Fruit fly (Drosophila melanogaster): Measurements from ENCODE around the gene Cyp311a1.

Cyp311a1 gene

DNA sequence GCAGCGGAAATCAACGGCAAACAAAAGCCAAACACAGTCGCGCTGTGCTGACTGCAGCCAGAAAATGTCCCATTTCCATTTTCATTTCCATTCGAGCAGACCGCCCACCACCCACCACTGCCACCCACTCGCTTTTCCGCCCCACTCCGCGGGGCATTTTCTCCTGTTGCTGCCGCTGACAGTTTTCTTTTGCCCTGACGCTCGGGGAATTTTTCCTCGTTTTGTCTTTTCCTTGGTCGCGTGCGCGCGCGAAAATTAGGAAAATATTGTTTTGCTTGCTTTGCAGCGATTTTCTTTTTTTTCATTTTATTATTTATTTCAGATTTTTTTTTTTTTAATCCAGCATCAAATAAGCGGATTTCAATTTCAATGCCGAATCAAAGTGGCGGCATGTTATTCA lies 19.0 kb upstream of the Cyp311a1 start:
- TF ChIP-seq Pif1B (GFP tag; optimal IDR thresholded peaks at IDR 0.05) (no peak), CG4496 (GFP tag; IDR thresholded peaks at IDR 0.05) (no peak), D1 (tag; optimal IDR thresholded peaks at IDR 0.05) (no peak), Snoo (tag; optimal IDR thresholded peaks at IDR 0.05) (no peak), fd96Ca (GFP tag; IDR thresholded peaks at IDR 0.05) (no peak), gl (tag; optimal IDR thresholded peaks at IDR 0.05) (no peak)

DNA sequence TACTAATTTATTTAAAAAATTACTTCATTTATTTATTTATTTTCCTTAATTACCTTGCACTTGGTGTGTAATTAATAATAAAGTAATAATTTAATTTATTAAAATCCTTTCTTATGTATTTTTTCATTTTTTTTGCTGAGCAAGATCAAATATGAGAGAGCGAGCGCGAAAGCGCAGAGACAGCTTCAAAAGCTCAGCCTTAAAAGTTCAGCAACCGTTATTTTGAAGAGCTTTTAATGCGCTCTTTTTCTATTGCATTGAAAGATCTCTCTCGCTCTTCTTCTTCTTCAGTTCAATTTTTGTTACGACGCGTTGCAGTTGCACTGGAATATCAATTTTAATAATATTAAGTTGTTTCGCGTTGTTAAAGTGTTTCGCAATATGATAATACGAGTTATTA lies 12.1 kb upstream of the Cyp311a1 start, which contains the start of gene Ten-a:
Gene Ten-a (plus strand): TSS at position 301 of the 400 bp plus-strand sequence.
- TF ChIP-seq CG32121 (GFP tag; IDR thresholded peaks at IDR 0.05) (no peak), CG8159 (tag; optimal IDR thresholded peaks at IDR 0.05) (no peak), D1 (tag; optimal IDR thresholded peaks at IDR 0.05) (no peak), fd96Ca (GFP tag; IDR thresholded peaks at IDR 0.05) (no peak), CG9948 (tag; optimal IDR thresholded peaks at IDR 0.05) (no peak), Ets98B (GFP tag; IDR thresholded peaks at IDR 0.05) (no peak), CG15710 (tag; optimal IDR thresholded peaks at IDR 0.05) (no peak), CG10348 (GFP tag; IDR thresholded peaks at IDR 0.05) (no peak), CG12605 (GFP tag; IDR thresholded peaks at IDR 0.05) (no peak), CG14655 (GFP tag; optimal IDR thresholded peaks at IDR 0.05) (no peak), CG34367 (tag; optimal IDR thresholded peaks at IDR 0.05) (no peak), EcR (GFP tag; optimal IDR thresholded peaks at IDR 0.05) (no peak), Pif1B (GFP tag; optimal IDR thresholded peaks at IDR 0.05) (no peak), Snoo (tag; optimal IDR thresholded peaks at IDR 0.05) (no peak), CG8301 (tag; optimal IDR thresholded peaks at IDR 0.05) (no peak), Pif1A (GFP tag; optimal IDR thresholded peaks at IDR 0.05) (no peak)

DNA sequence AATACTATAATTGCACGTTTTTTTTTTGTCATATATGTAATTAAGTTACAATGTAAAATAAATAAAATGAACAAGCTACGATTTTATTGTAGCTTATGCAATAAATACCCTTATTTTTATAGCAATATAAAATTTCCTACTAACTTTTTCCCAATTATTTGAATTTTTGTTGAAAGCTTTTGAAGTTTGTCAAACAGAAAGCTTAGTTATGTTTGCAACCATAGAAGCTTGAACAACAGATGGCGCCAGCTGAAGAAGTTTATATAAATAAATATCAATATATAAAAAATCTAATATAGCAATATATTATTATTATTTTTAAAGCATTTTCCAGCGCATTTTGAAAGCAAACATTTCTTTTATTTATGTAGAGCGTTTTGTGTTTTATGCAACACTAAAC lies 3.9 kb upstream of the Cyp311a1 start:
- TF ChIP-seq CG14655 (GFP tag; optimal IDR thresholded peaks at IDR 0.05) = no peak
- TF ChIP-seq CG9948 (tag; optimal IDR thresholded peaks at IDR 0.05) = no peak
- no peak for TF ChIP-seq CG10348 (GFP tag; IDR thresholded peaks at IDR 0.05)
- TF ChIP-seq CG8159 (tag; optimal IDR thresholded peaks at IDR 0.05) = no peak
- TF ChIP-seq CG17806 (tag; optimal IDR thresholded peaks at IDR 0.05) = no peak
- TF ChIP-seq CG8301 (tag; optimal IDR thresholded peaks at IDR 0.05) = no peak
- TF ChIP-seq CG34367 (tag; optimal IDR thresholded peaks at IDR 0.05) = no peak
- no peak for TF ChIP-seq Snoo (tag; optimal IDR thresholded peaks at IDR 0.05)
- no peak for TF ChIP-seq D1 (tag; optimal IDR thresholded peaks at IDR 0.05)
- no peak for TF ChIP-seq Ets98B (GFP tag; IDR thresholded peaks at IDR 0.05)
- TF ChIP-seq CG13204 (GFP tag; optimal IDR thresholded peaks at IDR 0.05) = no peak
- no peak for TF ChIP-seq CG32121 (GFP tag; IDR thresholded peaks at IDR 0.05)
- no peak for TF ChIP-seq Pif1A (GFP tag; optimal IDR thresholded peaks at IDR 0.05)

DNA sequence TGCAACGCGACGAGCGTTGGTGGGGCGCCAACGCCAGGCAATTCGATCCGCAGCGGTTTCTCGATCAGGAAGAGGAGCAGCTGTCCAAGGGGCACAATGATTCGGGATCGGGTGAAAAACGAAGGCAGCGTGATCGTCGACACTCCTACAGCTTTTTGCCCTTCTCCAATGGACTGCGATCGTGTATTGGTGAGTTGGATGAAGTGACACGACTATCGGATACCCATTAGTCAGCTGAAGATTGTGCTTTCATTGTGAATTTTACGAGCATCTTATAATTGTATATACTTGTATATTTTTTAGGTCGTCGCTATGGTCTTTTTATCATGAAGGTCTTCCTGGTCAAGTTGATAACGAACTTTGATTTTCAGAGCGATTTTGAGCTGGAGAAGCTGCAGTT lies 3.4 kb upstream of the Cyp311a1 start:
- TF ChIP-seq Ets98B (GFP tag; IDR thresholded peaks at IDR 0.05) = no peak
- TF ChIP-seq D1 (tag; optimal IDR thresholded peaks at IDR 0.05) = no peak
- no peak for TF ChIP-seq CG8301 (tag; optimal IDR thresholded peaks at IDR 0.05)
- no peak for TF ChIP-seq EcR (GFP tag; optimal IDR thresholded peaks at IDR 0.05)
- TF ChIP-seq CG10348 (GFP tag; IDR thresholded peaks at IDR 0.05) = no peak
- TF ChIP-seq CG14655 (GFP tag; optimal IDR thresholded peaks at IDR 0.05) = no peak
- TF ChIP-seq rn (GFP tag; IDR thresholded peaks at IDR 0.05) = no peak

DNA sequence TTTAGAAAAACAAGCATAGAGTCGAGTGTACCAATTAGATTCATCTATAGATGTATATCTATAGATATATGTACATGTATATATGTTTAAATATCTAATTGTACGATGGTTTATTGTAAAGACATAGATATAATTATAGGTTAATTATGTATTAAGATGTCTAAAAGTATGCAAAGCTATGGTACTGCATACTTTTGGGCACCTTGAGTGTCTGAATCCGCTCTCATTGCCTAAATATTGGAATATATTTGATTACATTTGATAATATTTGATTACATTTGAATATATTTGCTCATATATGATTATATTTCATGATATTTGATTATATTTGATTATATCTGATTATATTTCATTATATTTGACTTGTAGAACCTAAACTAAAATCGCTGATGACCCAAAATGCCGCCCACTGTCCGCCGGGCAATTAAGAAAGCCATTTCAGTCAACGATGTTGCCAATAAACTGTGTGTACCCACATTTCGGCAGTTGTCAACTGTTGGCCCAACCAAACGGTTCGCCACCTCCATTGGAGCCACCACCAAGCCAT lies 944 bp upstream of the Cyp311a1 start, which contains the start of gene Cyp318a1:
Gene Cyp318a1 (plus strand): TSS at position 497 of the 547 bp plus-strand sequence.
- no peak for TF ChIP-seq CG10348 (GFP tag; IDR thresholded peaks at IDR 0.05)
- no peak for TF ChIP-seq CG13204 (GFP tag; optimal IDR thresholded peaks at IDR 0.05)
- no peak for TF ChIP-seq CG12605 (GFP tag; IDR thresholded peaks at IDR 0.05)
- TF ChIP-seq Ets98B (GFP tag; IDR thresholded peaks at IDR 0.05) = no peak
- TF ChIP-seq CG8301 (tag; optimal IDR thresholded peaks at IDR 0.05) = no peak
- TF ChIP-seq Snoo (tag; optimal IDR thresholded peaks at IDR 0.05) = no peak
- TF ChIP-seq CG32121 (GFP tag; IDR thresholded peaks at IDR 0.05) = no peak
- TF ChIP-seq rn (GFP tag; IDR thresholded peaks at IDR 0.05) = no peak
- TF ChIP-seq D1 (tag; optimal IDR thresholded peaks at IDR 0.05) = no peak
- no peak for TF ChIP-seq CG17806 (tag; optimal IDR thresholded peaks at IDR 0.05)
- TF ChIP-seq gl (tag; optimal IDR thresholded peaks at IDR 0.05) = no peak
- no peak for TF ChIP-seq EcR (GFP tag; optimal IDR thresholded peaks at IDR 0.05)
- no peak for TF ChIP-seq CG14655 (GFP tag; optimal IDR thresholded peaks at IDR 0.05)
- no peak for TF ChIP-seq Pif1B (GFP tag; optimal IDR thresholded peaks at IDR 0.05)
- TF ChIP-seq CG15710 (tag; optimal IDR thresholded peaks at IDR 0.05) = no peak
- no peak for TF ChIP-seq fd96Ca (GFP tag; IDR thresholded peaks at IDR 0.05)
- no peak for TF ChIP-seq Pif1A (GFP tag; optimal IDR thresholded peaks at IDR 0.05)
- no peak for TF ChIP-seq CG4496 (GFP tag; IDR thresholded peaks at IDR 0.05)
- TF ChIP-seq CG9948 (tag; optimal IDR thresholded peaks at IDR 0.05) = no peak
- no peak for TF ChIP-seq CG34367 (tag; optimal IDR thresholded peaks at IDR 0.05)

DNA sequence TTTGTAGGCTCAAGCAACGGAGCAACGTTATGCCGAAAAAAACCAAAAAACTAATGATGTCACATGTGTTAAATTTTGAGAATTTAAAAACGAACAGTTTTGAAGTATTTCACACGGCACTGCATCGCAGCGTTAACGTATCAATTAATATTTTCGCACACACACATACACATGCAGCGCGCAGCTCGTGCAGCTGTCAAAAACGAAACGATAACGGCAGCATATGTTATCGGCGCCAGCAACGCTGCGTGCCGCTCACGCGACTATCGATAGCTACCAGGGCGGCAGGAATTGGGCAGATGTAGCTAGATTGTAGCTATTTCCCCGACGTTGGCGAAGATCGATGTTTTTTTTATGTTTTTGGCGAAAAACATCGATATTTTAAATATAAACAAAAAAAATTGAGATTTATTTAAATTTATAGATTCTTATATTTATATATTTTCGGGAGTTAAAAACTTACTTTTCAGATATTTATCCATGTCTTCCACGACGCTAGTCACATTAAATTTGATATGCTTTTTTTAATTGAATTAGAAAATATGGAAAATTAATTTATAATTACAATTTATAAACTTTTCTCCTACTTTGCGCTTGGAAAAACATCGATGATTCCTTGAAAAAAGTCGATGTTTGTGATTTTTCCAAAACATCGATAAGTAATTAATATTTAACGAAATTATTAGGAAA lies 2.3 kb downstream of the Cyp311a1 start, which contains the start of gene Usp7:
Gene Usp7 (minus strand): TSS at position 208 of the 690 bp plus-strand sequence.
- no peak for TF ChIP-seq Snoo (tag; optimal IDR thresholded peaks at IDR 0.05)
- peak; percentile 63 for TF ChIP-seq CG4496 (GFP tag; IDR thresholded peaks at IDR 0.05)
- no peak for TF ChIP-seq D1 (tag; optimal IDR thresholded peaks at IDR 0.05)
- TF ChIP-seq CG13204 (GFP tag; optimal IDR thresholded peaks at IDR 0.05) = no peak
- TF ChIP-seq CG9948 (tag; optimal IDR thresholded peaks at IDR 0.05) = no peak
- peak; percentile 22; the same call in 1 of the 2 replicates for TF ChIP-seq Ets98B (GFP tag; IDR thresholded peaks at IDR 0.05)
